Fruit fly (Drosophila melanogaster): ENCODE measurements around the gene Pka-R1.

Gene Pka-R1

DNA sequence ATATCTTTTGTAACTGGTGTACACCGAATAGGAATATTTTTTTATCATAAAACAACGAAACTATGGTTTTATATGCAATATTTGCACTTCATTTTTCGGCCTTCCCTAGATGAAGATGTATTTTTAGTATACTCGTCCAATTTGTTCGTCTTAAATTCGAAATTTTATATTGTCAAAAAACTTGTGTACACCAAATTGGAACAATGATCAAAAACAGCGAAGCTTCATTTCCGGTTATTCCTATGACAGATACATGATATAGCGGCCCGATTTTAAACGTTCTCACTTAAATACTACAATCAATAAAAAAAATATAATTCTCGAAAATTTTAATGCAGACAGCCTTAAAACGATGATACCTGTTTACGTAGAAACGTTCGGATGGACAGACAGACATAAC is 48.7 kb upstream of the Pka-R1 start:
- TF ChIP-seq Blimp-1 (GFP tag; optimal IDR thresholded peaks at IDR 0.05) (no peak), CG30020 (tag; optimal IDR thresholded peaks at IDR 0.05) (peak; percentile 54), NC2β (GFP tag; optimal IDR thresholded peaks at IDR 0.05) (no peak), CG7745 (tag; optimal IDR thresholded peaks at IDR 0.05) (no peak), CG1603 (tag; optimal IDR thresholded peaks at IDR 0.05) (peak; percentile 15), ind (GFP tag; optimal IDR thresholded peaks at IDR 0.05) (no peak), dan (GFP tag; IDR thresholded peaks at IDR 0.05) (no peak), trem (tag; optimal IDR thresholded peaks at IDR 0.05) (no peak), pfk (GFP tag; optimal IDR thresholded peaks at IDR 0.05) (peak; percentile 77), sens (GFP tag) (peak; percentile 79), fd3F (GFP tag; optimal IDR thresholded peaks at IDR 0.05) (no peak), Trl (optimal IDR thresholded peaks at IDR 0.05) (no peak), Trl (GFP tag; optimal IDR thresholded peaks at IDR 0.05) (no peak), CG12942 (GFP tag; optimal IDR thresholded peaks at IDR 0.05) (no peak), ap (GFP tag; IDR thresholded peaks at IDR 0.05) (no peak), Lhr (GFP tag; optimal IDR thresholded peaks at IDR 0.05) (no peak), HHEX (GFP tag; optimal IDR thresholded peaks at IDR 0.05) (no peak), zfh1 (GFP tag; IDR thresholded peaks at IDR 0.05) (no peak), jigr1 (GFP tag; IDR thresholded peaks at IDR 0.05) (no peak), bab2 (GFP tag; optimal IDR thresholded peaks at IDR 0.05) (no peak), CG12391 (tag; optimal IDR thresholded peaks at IDR 0.05) (no peak), CG8924 (tag; optimal IDR thresholded peaks at IDR 0.05) (no peak), chn (GFP tag; optimal IDR thresholded peaks at IDR 0.05) (no peak), Hr51 (GFP tag; optimal IDR thresholded peaks at IDR 0.05) (no peak), vnd (GFP tag; IDR thresholded peaks at IDR 0.05; ENCODE audit: partially characterized antibody) (no peak)

dm6 chr3L:20769350-20769749 is 46.6 kb upstream of the Pka-R1 start, which contains the start of the genes CG4074 and CG4186:
CG4074 (minus strand) TSS chr3L:20769500.
CG4186 (plus strand) TSS chr3L:20769586.
- TF ChIP-seq Scr (GFP tag; IDR thresholded peaks at IDR 0.05; ENCODE audit: partially characterized antibody) (peak; percentile 35), CG34224 (GFP tag; IDR thresholded peaks at IDR 0.05; ENCODE audit: partially characterized antibody) (peak; percentile 53; the same call in 1 of the 3 replicates), sug (tag; optimal IDR thresholded peaks at IDR 0.05) (peak; percentile 21), CG32767 (GFP tag; IDR thresholded peaks at IDR 0.05) (no peak), CG12769 (tag; optimal IDR thresholded peaks at IDR 0.05) (peak; percentile 51), CG17829 (tag; optimal IDR thresholded peaks at IDR 0.05) (no peak), zen (tag; optimal IDR thresholded peaks at IDR 0.05) (peak; percentile 17), Trl (optimal IDR thresholded peaks at IDR 0.05) (peak in 1 of 2 experiments; percentile 9), Trl (GFP tag; optimal IDR thresholded peaks at IDR 0.05) (no peak), Ssrp (tag; optimal IDR thresholded peaks at IDR 0.05) (no peak), row (GFP tag; IDR thresholded peaks at IDR 0.05) (peak; percentile 32; the same call in 1 of the 3 replicates), zfh1 (GFP tag; IDR thresholded peaks at IDR 0.05) (0 out of 3 replicates have a peak, but pooled peaks have one; percentile 4), CG15514 (GFP tag; optimal IDR thresholded peaks at IDR 0.05) (peak; percentile 31), dan (GFP tag; IDR thresholded peaks at IDR 0.05) (no peak), phol (tag; optimal IDR thresholded peaks at IDR 0.05) (peak; percentile 42), CG3281 (GFP tag; optimal IDR thresholded peaks at IDR 0.05) (peak; percentile 28), grn (GFP tag; optimal IDR thresholded peaks at IDR 0.05) (no peak), Nf-YC (tag; optimal IDR thresholded peaks at IDR 0.05) (peak; percentile 77), CG34422 (GFP tag; IDR thresholded peaks at IDR 0.05) (peak; percentile 25; the same call in 1 of the 3 replicates), CG4617 (GFP tag; optimal IDR thresholded peaks at IDR 0.05; ENCODE audit: borderline replicate concordance) (peak; percentile 37), CG8924 (tag; optimal IDR thresholded peaks at IDR 0.05) (peak; percentile 4), Pdp1 (GFP tag; optimal IDR thresholded peaks at IDR 0.05) (peak in 1 of 2 experiments; percentile 95), CG3163 (GFP tag; optimal IDR thresholded peaks at IDR 0.05) (peak; percentile 83), gro (GFP tag; optimal IDR thresholded peaks at IDR 0.05) (peak; percentile 22), CTCF (GFP tag; optimal IDR thresholded peaks at IDR 0.05) (peak; percentile 14), CG5953 (GFP tag; IDR thresholded peaks at IDR 0.05) (no peak), hbn (GFP tag; IDR thresholded peaks at IDR 0.05; ENCODE audit: partially characterized antibody) (peak; percentile 45; the same call in 1 of the 2 replicates), crp (GFP tag; optimal IDR thresholded peaks at IDR 0.05) (peak; percentile 94 to 99), CG17568 (GFP tag; optimal IDR thresholded peaks at IDR 0.05) (peak; percentile 35), BEAF-32 (GFP tag; optimal IDR thresholded peaks at IDR 0.05) (peak; percentile 37)
